Worm (Caenorhabditis elegans) whole organism, mixed stage, embryonic: Measurements from ENCODE around the gene glb-21.

Experiments
- blmp-1 ChIP-seq: fragments of 150-350 bp; optimal IDR thresholded peaks from 2 replicates; lab custom pipeline; 2014; ENCODE audit warnings: missing biosample characterization, missing genetic modification characterization
- lsy-2 ChIP-seq: fragments of 150-350 bp; optimal IDR thresholded peaks from 2 replicates; lab custom pipeline; 2014; ENCODE audit warnings: missing biosample characterization, missing genetic modification characterization
- nhr-12 ChIP-seq: fragments of 150-350 bp; optimal IDR thresholded peaks from 2 replicates; lab custom pipeline; 2014; ENCODE audit warnings: missing biosample characterization, missing genetic modification characterization
- nhr-28 ChIP-seq: fragments of 150-350 bp; optimal IDR thresholded peaks from 2 replicates; lab custom pipeline; 2014; ENCODE audit warnings: missing biosample characterization, missing genetic modification characterization
- snpc-4 ChIP-seq: fragments of 150-350 bp; optimal IDR thresholded peaks from 2 replicates; lab custom pipeline; 2014; ENCODE audit warnings: missing biosample characterization, missing genetic modification characterization
- ztf-11 ChIP-seq: fragments of 150-350 bp; optimal IDR thresholded peaks from 2 replicates; lab custom pipeline; 2014; ENCODE audit warnings: missing biosample characterization, missing genetic modification characterization

- TF ChIP-seq snpc-4 (tag; lab: Kevin White, UChicago): no peak
- TF ChIP-seq nhr-28 (tag; lab: Kevin White, UChicago): no peak
- no peak for TF ChIP-seq nhr-12
- TF ChIP-seq ztf-11 (tag; lab: Kevin White, UChicago): no peak
- peak; percentile 47 for TF ChIP-seq lsy-2 (tag; lab: Kevin White, UChicago)
- TF ChIP-seq blmp-1 (tag; lab: Kevin White, UChicago): no peak
Observed at ce11 chrIV:10734527-10735436, 23.2 kb upstream of the glb-21 start, which contains the start of the genes orc-5 and cyb-1.
